Worm (Caenorhabditis elegans) whole organism, L3 larva: ENCODE results near the gene lhfp-4.

ENCODE experiments used
- R02D3.7 ChIP-seq: fragments of 150-350 bp; optimal IDR thresholded peaks from 2 replicates; lab custom pipeline; 2014; ENCODE audit warnings: missing biosample characterization, missing genetic modification characterization
- ZK546.5 ChIP-seq: sonication (generic microtip); optimal IDR thresholded peaks from 2 replicates; lab custom pipeline; 2017; ENCODE audit warnings: missing biosample characterization, missing genetic modification characterization
- ama-1 ChIP-seq: fragments of 150-350 bp; optimal IDR thresholded peaks from 2 replicates; lab custom pipeline; 2018
- ceh-16 ChIP-seq: sonication (generic microtip); optimal IDR thresholded peaks from 2 replicates; lab custom pipeline; 2017; ENCODE audit warnings: missing biosample characterization, missing genetic modification characterization
- ceh-28 ChIP-seq: fragments of 150-350 bp; optimal IDR thresholded peaks from 2 replicates; lab custom pipeline; 2014; ENCODE audit warnings: missing biosample characterization, missing genetic modification reagents, missing genetic modification characterization
- ceh-82 ChIP-seq: fragments of 150-350 bp; optimal IDR thresholded peaks from 2 replicates; lab custom pipeline; 2014; ENCODE audit warnings: missing biosample characterization, missing genetic modification characterization
- ceh-9 ChIP-seq: sonication (generic microtip); optimal IDR thresholded peaks from 2 replicates; lab custom pipeline; 2018; ENCODE audit warnings: missing biosample characterization, missing genetic modification characterization
- egl-27 ChIP-seq: sonication (generic microtip); optimal IDR thresholded peaks from 4 replicates; lab custom pipeline; 2017; ENCODE audit warnings: missing biosample characterization, missing genetic modification reagents, missing genetic modification characterization
- egl-5 ChIP-seq: fragments of 150-350 bp; optimal IDR thresholded peaks from 2 replicates; lab custom pipeline; 2017; ENCODE audit warnings: missing biosample characterization, missing genetic modification reagents, missing genetic modification characterization, inconsistent platforms
- elt-2 ChIP-seq: sonication (generic microtip); optimal IDR thresholded peaks from 2 replicates; lab custom pipeline; 2016; ENCODE audit warnings: missing genetic modification reagents, mild to moderate bottlenecking, missing genetic modification characterization, missing compliant biosample characterization
- elt-3 ChIP-seq, 3 experiments: fragments of 150-350 bp in 1 of 3; sonication (generic microtip) in 2 of 3; optimal IDR thresholded peaks; 2 replicates in 2 of 3; 4 replicates in 1 of 3; lab custom pipeline; 2014 to 2017; ENCODE audit warnings: missing biosample characterization in 3 of 3, missing genetic modification characterization in 3 of 3
- fkh-10 ChIP-seq: sonication (generic microtip); optimal IDR thresholded peaks from 2 replicates; lab custom pipeline; 2017; ENCODE audit warnings: missing biosample characterization, missing genetic modification reagents, missing genetic modification characterization
- fkh-2 ChIP-seq: fragments of 150-350 bp; optimal IDR thresholded peaks from 2 replicates; lab custom pipeline; 2014; ENCODE audit warnings: missing biosample characterization, missing genetic modification reagents, missing genetic modification characterization
- fos-1 ChIP-seq: fragments of 150-350 bp; optimal IDR thresholded peaks from 2 replicates; lab custom pipeline; 2014; ENCODE audit warnings: missing biosample characterization, missing genetic modification characterization
- hmg-11 ChIP-seq: sonication (generic microtip); optimal IDR thresholded peaks from 2 replicates; lab custom pipeline; 2016; ENCODE audit warnings: missing genetic modification characterization, missing compliant biosample characterization
- jun-1 ChIP-seq: fragments of 150-350 bp; optimal IDR thresholded peaks from 2 replicates; lab custom pipeline; 2014; ENCODE audit warnings: missing biosample characterization, missing genetic modification reagents, missing genetic modification characterization
- lin-15B ChIP-seq: fragments of 150-350 bp; optimal IDR thresholded peaks from 2 replicates; lab custom pipeline; 2014; ENCODE audit warnings: missing biosample characterization, missing genetic modification characterization
- lin-39 ChIP-seq: fragments of 150-350 bp; optimal IDR thresholded peaks from 2 replicates; lab custom pipeline; 2018; ENCODE audit warnings: missing biosample characterization, missing genetic modification reagents, missing genetic modification characterization
- mdl-1 ChIP-seq: fragments of 150-350 bp; optimal IDR thresholded peaks from 2 replicates; lab custom pipeline; 2014; ENCODE audit warnings: missing biosample characterization, missing genetic modification characterization
- nfya-1 ChIP-seq: sonication (generic microtip); optimal IDR thresholded peaks from 2 replicates; lab custom pipeline; 2017; ENCODE audit warnings: missing genetic modification characterization, mild to moderate bottlenecking, missing compliant biosample characterization, antibody characterized with exemption, moderate library complexity; ENCODE audit not compliant: insufficient read depth
- nhr-11 ChIP-seq: fragments of 150-350 bp; optimal IDR thresholded peaks from 2 replicates; lab custom pipeline; 2014; ENCODE audit warnings: missing biosample characterization, missing genetic modification characterization
- nhr-12 ChIP-seq: fragments of 150-350 bp; optimal IDR thresholded peaks from 2 replicates; lab custom pipeline; 2014; ENCODE audit warnings: missing biosample characterization, missing genetic modification characterization
- nhr-23 ChIP-seq: fragments of 150-350 bp; optimal IDR thresholded peaks from 2 replicates; lab custom pipeline; 2014; ENCODE audit warnings: missing biosample characterization, missing genetic modification reagents, missing genetic modification characterization
- nhr-237 ChIP-seq: fragments of 150-350 bp; optimal IDR thresholded peaks from 2 replicates; lab custom pipeline; 2014; ENCODE audit warnings: missing biosample characterization, missing genetic modification characterization
- nhr-25 ChIP-seq: sonication (generic microtip); optimal IDR thresholded peaks from 2 replicates; lab custom pipeline; 2017; ENCODE audit warnings: missing biosample characterization, missing genetic modification characterization
- nhr-28 ChIP-seq: fragments of 150-350 bp; optimal IDR thresholded peaks from 2 replicates; lab custom pipeline; 2014; ENCODE audit warnings: missing biosample characterization, missing genetic modification characterization
- nhr-43 ChIP-seq: sonication (generic microtip); optimal IDR thresholded peaks from 2 replicates; lab custom pipeline; 2016; ENCODE audit warnings: mild to moderate bottlenecking, missing genetic modification characterization, missing compliant biosample characterization; ENCODE audit not compliant: poor library complexity, severe bottlenecking
- nhr-67 ChIP-seq: fragments of 150-350 bp; optimal IDR thresholded peaks from 2 replicates; lab custom pipeline; 2014; ENCODE audit warnings: missing biosample characterization, missing genetic modification characterization
- pha-4 ChIP-seq: fragments of 150-350 bp; optimal IDR thresholded peaks from 2 replicates; lab custom pipeline; 2014; ENCODE audit warnings: missing biosample characterization, missing genetic modification reagents, missing genetic modification characterization
- pqm-1 ChIP-seq: fragments of 150-350 bp; optimal IDR thresholded peaks from 2 replicates; lab custom pipeline; 2017; ENCODE audit warnings: missing biosample characterization, missing genetic modification characterization, inconsistent platforms
- sea-2 ChIP-seq: fragments of 150-350 bp; sonication (generic microtip); optimal IDR thresholded peaks from 4 replicates; lab custom pipeline; 2014; ENCODE audit warnings: missing biosample characterization, missing genetic modification reagents, missing genetic modification characterization
- snpc-4 ChIP-seq: fragments of 150-350 bp; optimal IDR thresholded peaks from 2 replicates; lab custom pipeline; 2014; ENCODE audit warnings: missing biosample characterization, missing genetic modification characterization
- unc-39 ChIP-seq: sonication (generic microtip); optimal IDR thresholded peaks from 4 replicates; lab custom pipeline; 2017; ENCODE audit warnings: missing biosample characterization, missing genetic modification characterization
- unc-62 ChIP-seq: fragments of 150-350 bp; sonication (generic microtip); optimal IDR thresholded peaks from 4 replicates; lab custom pipeline; 2014; ENCODE audit warnings: missing biosample characterization, missing genetic modification reagents, missing genetic modification characterization
- zag-1 ChIP-seq: fragments of 150-350 bp; optimal IDR thresholded peaks from 2 replicates; lab custom pipeline; 2014; ENCODE audit warnings: missing biosample characterization, missing genetic modification characterization
- ztf-4 ChIP-seq: fragments of 150-350 bp; optimal IDR thresholded peaks from 2 replicates; lab custom pipeline; 2014; ENCODE audit warnings: missing biosample characterization, missing genetic modification characterization

The lhfp-4 gene

DNA sequence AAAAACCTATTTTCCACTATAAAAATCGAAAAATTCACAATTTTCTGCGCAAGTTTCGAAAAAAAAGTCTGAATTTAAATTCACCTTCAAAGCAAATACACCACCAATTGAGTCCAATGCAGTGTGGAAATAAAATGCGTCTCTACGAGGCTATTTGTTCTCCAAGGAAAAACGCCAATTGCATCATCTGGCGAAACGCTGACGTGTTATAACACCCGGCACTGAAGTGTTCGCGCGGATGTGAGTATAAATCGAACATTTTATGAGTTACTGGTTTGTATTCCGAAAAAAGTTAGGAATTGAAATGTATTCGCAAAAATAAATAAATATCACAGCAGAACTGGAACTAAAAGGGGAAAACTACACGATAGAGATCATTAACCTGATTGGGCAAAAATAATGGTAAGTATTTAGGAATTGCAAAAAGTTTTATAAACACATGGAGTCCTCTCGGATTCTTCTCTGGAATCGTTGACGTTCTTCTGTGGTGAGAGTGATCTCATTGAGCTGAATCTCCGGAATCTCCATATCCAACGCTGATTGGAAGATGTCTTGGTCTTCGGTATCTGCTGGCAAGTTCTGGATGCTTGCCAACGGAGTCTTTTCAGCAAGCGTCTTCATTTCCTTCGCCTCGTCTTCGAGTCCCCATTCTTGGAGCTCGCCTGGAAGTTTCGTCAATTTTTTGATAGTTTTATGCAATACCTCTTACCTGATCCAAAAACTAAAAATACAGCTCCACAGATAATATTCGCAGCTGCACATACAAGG is 12.7 kb downstream of the lhfp-4 start, which contains the start of gene zipt-7.1:
TSS of gene zipt-7.1 (minus strand) at position 232 of the 768 bp plus-strand sequence.
- TF ChIP-seq ZK546.5 (no peak), fos-1 (tag; lab: Kevin White, UChicago) (no peak), nhr-12 (tag; lab: Kevin White, UChicago) (no peak), elt-2 (tag; lab: Kevin White, UChicago) (peak; percentile 3), egl-5 (tag; lab: Kevin White, UChicago) (peak; percentile 13), nhr-25 (tag; lab: Kevin White, UChicago) (no peak)

DNA sequence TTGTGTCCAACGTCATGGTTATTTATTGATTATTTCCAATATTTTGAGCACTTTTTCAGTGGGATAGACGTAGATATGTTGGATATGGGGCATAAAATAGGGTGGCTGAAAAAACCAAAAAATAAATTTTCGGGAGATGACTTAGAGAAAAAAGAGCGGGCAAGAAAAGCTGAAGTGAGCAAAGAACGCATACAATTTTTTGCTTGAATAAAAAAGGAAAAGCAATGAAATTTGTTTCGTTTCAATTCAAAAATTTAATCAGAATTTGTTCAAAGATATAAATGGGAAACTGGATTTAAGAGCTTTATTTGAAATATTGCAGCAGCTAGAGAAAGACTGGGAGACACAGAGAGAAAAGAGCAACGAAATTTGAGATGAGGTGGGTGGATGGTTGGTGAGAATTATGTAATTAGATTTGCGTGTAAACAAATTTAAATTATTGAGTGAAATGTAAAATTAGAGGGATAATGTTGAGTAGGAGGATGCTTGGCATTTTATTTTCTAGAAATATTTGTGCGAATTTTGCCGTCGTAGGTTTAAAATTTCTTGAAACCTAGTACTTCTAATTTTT is 16.3 kb downstream of the lhfp-4 start, which contains the start of the genes T28F3.11 and slc-17.4:
TSS of gene T28F3.11 (minus strand) at position 51 of the 571 bp plus-strand sequence.
TSS of gene slc-17.4 (minus strand) at position 105 of the 571 bp plus-strand sequence.
- TF ChIP-seq nhr-43 (tag; lab: Kevin White, UChicago) (no peak), lin-39 (tag; lab: Kevin White, UChicago) (no peak), unc-62 (GFP tag; lab: Kevin White, UChicago) (no peak), nhr-28 (tag; lab: Kevin White, UChicago) (no peak), egl-27 (tag; lab: Kevin White, UChicago) (no peak), elt-2 (tag; lab: Kevin White, UChicago) (no peak), ceh-28 (no peak), zag-1 (tag; lab: Kevin White, UChicago) (no peak), pha-4 (tag; lab: Kevin White, UChicago) (no peak), nhr-11 (tag; lab: Kevin White, UChicago) (no peak), elt-3 (tag; optimal IDR thresholded peaks at IDR 0.05; lab: Kevin White, UChicago) (no peak), ceh-82 (tag; lab: Kevin White, UChicago) (no peak), nhr-12 (tag; lab: Kevin White, UChicago) (no peak), nhr-237 (no peak), nhr-23 (tag; lab: Kevin White, UChicago) (no peak)

ce11 chrIV:17292350-17292749 is 17.0 kb downstream of the lhfp-4 start:
- TF ChIP-seq sea-2 (GFP tag; lab: Kevin White, UChicago): no peak
- TF ChIP-seq fkh-2 (tag; lab: Kevin White, UChicago): no peak
- no peak for TF ChIP-seq ceh-16 (tag; lab: Kevin White, UChicago)
- TF ChIP-seq R02D3.7 (tag; lab: Kevin White, UChicago): no peak
- no peak for TF ChIP-seq ceh-28
- peak; percentile 59 for TF ChIP-seq elt-2 (tag; lab: Kevin White, UChicago)
- peak; percentile 72 for TF ChIP-seq pqm-1 (tag; lab: Kevin White, UChicago)
- no peak for TF ChIP-seq ceh-82 (tag; lab: Kevin White, UChicago)

DNA sequence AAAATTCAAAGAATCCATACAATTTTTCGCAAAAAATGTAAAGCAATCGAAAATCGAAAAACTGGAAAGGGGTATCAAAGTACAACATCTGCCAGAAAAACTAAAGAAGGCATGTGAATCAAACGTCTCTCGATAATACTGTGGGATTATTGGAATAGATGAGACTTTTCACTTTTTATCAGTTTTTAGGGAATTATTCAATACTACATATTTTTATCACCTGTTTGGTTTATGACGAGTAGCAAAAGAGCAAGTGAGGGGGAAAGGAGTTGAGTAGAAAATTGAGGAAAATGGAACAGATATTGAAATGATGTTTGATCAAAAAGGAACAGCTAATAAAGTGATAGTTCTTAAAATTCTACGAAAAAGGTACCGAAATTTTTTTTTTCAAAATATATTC is 17.7 kb downstream of the lhfp-4 start:
- TF ChIP-seq ama-1 (lab: Kevin White, UChicago) (no peak), lin-15B (tag; lab: Kevin White, UChicago) (no peak), elt-3 (tag; optimal IDR thresholded peaks at IDR 0.05; lab: Kevin White, UChicago) (no peak), hmg-11 (tag; lab: Kevin White, UChicago) (no peak), sea-2 (GFP tag; lab: Kevin White, UChicago) (no peak), nhr-67 (tag; lab: Kevin White, UChicago) (no peak), elt-2 (tag; lab: Kevin White, UChicago) (peak; percentile 59), pqm-1 (tag; lab: Kevin White, UChicago) (peak; percentile 55), nhr-28 (tag; lab: Kevin White, UChicago) (no peak), zag-1 (tag; lab: Kevin White, UChicago) (no peak), jun-1 (tag; lab: Kevin White, UChicago) (no peak)

DNA sequence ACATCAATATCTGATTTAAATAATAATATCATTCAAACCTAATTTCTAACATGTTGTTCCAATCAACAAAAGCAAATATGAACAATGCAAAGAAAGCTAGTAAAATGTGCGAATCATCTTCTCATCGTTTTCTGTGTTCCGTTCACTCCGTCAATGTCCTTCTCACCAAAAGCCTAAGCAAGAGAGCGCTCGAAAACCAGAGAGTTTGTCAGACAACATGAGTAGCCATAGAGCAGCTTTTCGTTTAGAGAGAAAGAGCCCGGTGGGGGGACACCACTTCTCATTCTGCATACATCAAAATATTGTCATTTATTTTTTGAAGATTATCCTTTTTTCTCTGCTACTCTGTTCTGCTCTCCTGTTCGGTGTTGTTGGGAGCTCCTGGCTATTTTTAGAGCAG is 18.3 kb downstream of the lhfp-4 start:
- TF ChIP-seq fkh-2 (tag; lab: Kevin White, UChicago): no peak
- TF ChIP-seq elt-3 (tag; optimal IDR thresholded peaks at IDR 0.05; lab: Kevin White, UChicago): no peak
- TF ChIP-seq ztf-4 (tag; lab: Kevin White, UChicago): no peak
- no peak for TF ChIP-seq ceh-82 (tag; lab: Kevin White, UChicago)
- TF ChIP-seq zag-1 (tag; lab: Kevin White, UChicago): no peak
- TF ChIP-seq nhr-25 (tag; lab: Kevin White, UChicago): no peak
- TF ChIP-seq nhr-43 (tag; lab: Kevin White, UChicago): no peak
- no peak for TF ChIP-seq ama-1 (lab: Kevin White, UChicago)
- TF ChIP-seq lin-39 (tag; lab: Kevin White, UChicago): peak; percentile 72
- TF ChIP-seq egl-5 (tag; lab: Kevin White, UChicago): peak; percentile 71
- TF ChIP-seq fkh-10: no peak
- no peak for TF ChIP-seq R02D3.7 (tag; lab: Kevin White, UChicago)
- no peak for TF ChIP-seq jun-1 (tag; lab: Kevin White, UChicago)
- TF ChIP-seq mdl-1: no peak
- TF ChIP-seq sea-2 (GFP tag; lab: Kevin White, UChicago): no peak
- no peak for TF ChIP-seq nfya-1 (tag; lab: Kevin White, UChicago)
- TF ChIP-seq snpc-4 (tag; lab: Kevin White, UChicago): no peak
- TF ChIP-seq unc-39 (tag; lab: Kevin White, UChicago): no peak
- TF ChIP-seq nhr-11 (tag; lab: Kevin White, UChicago): no peak
- TF ChIP-seq nhr-23 (tag; lab: Kevin White, UChicago): no peak
- peak; percentile 32 for TF ChIP-seq lin-15B (tag; lab: Kevin White, UChicago)
- no peak for TF ChIP-seq nhr-28 (tag; lab: Kevin White, UChicago)
- TF ChIP-seq egl-27 (tag; lab: Kevin White, UChicago): no peak
- no peak for TF ChIP-seq ceh-9 (tag; lab: Kevin White, UChicago)
- peak; percentile 40 for TF ChIP-seq hmg-11 (tag; lab: Kevin White, UChicago)
